Worm (Caenorhabditis elegans) whole organism, young adult: ENCODE measurements around the gene F59A1.12.

ENCODE experiments used
- T07F8.4 ChIP-seq: sonication (generic microtip); optimal IDR thresholded peaks from 2 replicates; lab custom pipeline; 2016; ENCODE audit warnings: mild to moderate bottlenecking, missing genetic modification characterization, moderate library complexity, missing compliant biosample characterization
- ama-1 ChIP-seq, 3 experiments: fragments of 150-350 bp in 1 of 3; sonication (generic microtip) in 2 of 3; optimal IDR thresholded peaks; 2 replicates each; lab custom pipeline; 2014 to 2018; ENCODE audit warnings: missing biosample characterization in 2 of 3, missing genetic modification characterization in 2 of 3, missing genetic modification reagents in 2 of 3
- attf-6 ChIP-seq: fragments of 200-800 bp; sonication (Bioruptor generic); IDR thresholded peaks from 2 replicates; pipeline ENCODE4 v1.3.6; 2022; ENCODE audit warnings: missing genetic modification reagents, missing genetic modification characterization, missing compliant biosample characterization
- let-526 ChIP-seq: fragments of 200-800 bp; sonication (Bioruptor generic); IDR thresholded peaks from 2 replicates; pipeline ENCODE4 v1.3.6; 2022; ENCODE audit warnings: missing genetic modification reagents, missing genetic modification characterization, missing compliant biosample characterization
- nhr-120 ChIP-seq: fragments of 200-800 bp; sonication (Bioruptor generic); IDR thresholded peaks from 2 replicates; pipeline ENCODE4 v1.3.6; 2022; ENCODE audit warnings: missing genetic modification characterization, missing compliant biosample characterization
- nhr-90 ChIP-seq: sonication (generic microtip); optimal IDR thresholded peaks from 2 replicates; lab custom pipeline; 2016; ENCODE audit warnings: missing genotype, mild to moderate bottlenecking, missing genetic modification characterization, missing compliant biosample characterization
- pha-4 ChIP-seq: fragments of 150-350 bp; sonication (generic microtip); optimal IDR thresholded peaks from 2 replicates; lab custom pipeline; 2014; ENCODE audit warnings: missing biosample characterization, missing genetic modification reagents, missing genetic modification characterization
- sdz-38 ChIP-seq: sonication (generic microtip); optimal IDR thresholded peaks from 2 replicates; lab custom pipeline; 2016; ENCODE audit warnings: missing genotype, missing genetic modification characterization, missing compliant biosample characterization
- sea-2 ChIP-seq: fragments of 200-800 bp; sonication (Bioruptor generic); IDR thresholded peaks from 2 replicates; pipeline ENCODE4 v1.3.6; 2022; ENCODE audit warnings: missing genetic modification characterization, missing compliant biosample characterization
- snpc-1.1 ChIP-seq: sonication (generic microtip); optimal IDR thresholded peaks from 2 replicates; lab custom pipeline; 2017; ENCODE audit warnings: missing genetic modification characterization, mild to moderate bottlenecking, missing compliant biosample characterization, antibody characterized with exemption, moderate library complexity, missing genotype, missing genetic modification reagents; ENCODE audit not compliant: insufficient read depth
- snpc-1.3 ChIP-seq: sonication (generic microtip); optimal IDR thresholded peaks from 2 replicates; lab custom pipeline; 2017; ENCODE audit warnings: missing genetic modification characterization, mild to moderate bottlenecking, missing compliant biosample characterization, antibody characterized with exemption, moderate library complexity, missing genotype, missing genetic modification reagents; ENCODE audit not compliant: insufficient read depth
- unc-130 ChIP-seq: sonication (generic microtip); optimal IDR thresholded peaks from 2 replicates; lab custom pipeline; 2016; ENCODE audit warnings: missing genetic modification reagents, missing genetic modification characterization, missing compliant biosample characterization
- unc-62 ChIP-seq: fragments of 150-350 bp; optimal IDR thresholded peaks from 2 replicates; lab custom pipeline; 2014; ENCODE audit warnings: missing biosample characterization, missing genetic modification reagents, missing genetic modification characterization
- zim-3 ChIP-seq: sonication (generic microtip); optimal IDR thresholded peaks from 2 replicates; lab custom pipeline; 2017; ENCODE audit warnings: mild to moderate bottlenecking, missing genetic modification characterization, moderate library complexity, missing compliant biosample characterization

DNA sequence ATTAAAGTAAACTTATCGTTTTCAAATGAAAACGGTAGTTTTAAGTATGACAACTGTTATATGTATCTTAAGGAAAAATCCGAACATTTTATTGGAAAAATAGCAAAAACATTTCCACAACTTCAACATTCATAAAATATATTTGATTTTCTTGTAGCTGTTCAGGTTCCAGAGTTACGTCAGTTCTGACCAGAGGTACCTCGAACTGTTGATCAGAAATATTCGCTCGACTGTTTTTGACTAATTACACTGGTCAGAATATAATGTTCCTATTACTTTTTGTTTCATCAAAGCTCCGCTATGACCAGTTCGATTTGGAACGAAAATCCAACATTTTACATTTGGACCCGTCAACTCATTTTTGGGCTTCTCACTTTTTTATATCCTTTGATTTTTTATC is 39.4 kb upstream of the F59A1.12 start, which contains the start of gene srh-31:
- TF ChIP-seq nhr-120 (GFP tag; lab: Robert Waterston, UW) = no peak
- TF ChIP-seq snpc-1.3 (tag; lab: Kevin White, UChicago) = no peak
- no peak for TF ChIP-seq unc-62 (GFP tag; lab: Kevin White, UChicago)
- TF ChIP-seq attf-6 (GFP tag; lab: Robert Waterston, UW) = no peak
- no peak for TF ChIP-seq sea-2
- no peak for TF ChIP-seq snpc-1.1
- no peak for TF ChIP-seq pha-4 (tag; lab: Kevin White, UChicago)
- TF ChIP-seq ama-1 (optimal IDR thresholded peaks at IDR 0.05; lab: Kevin White, UChicago) = no peak
- no peak for TF ChIP-seq ama-1 (GFP tag; optimal IDR thresholded peaks at IDR 0.05; lab: Kevin White, UChicago)
- no peak for TF ChIP-seq unc-130
- no peak for TF ChIP-seq T07F8.4 (tag; lab: Kevin White, UChicago)
- no peak for TF ChIP-seq let-526 (GFP tag; lab: Robert Waterston, UW)
- no peak for TF ChIP-seq sdz-38 (tag; lab: Kevin White, UChicago)
- no peak for TF ChIP-seq zim-3 (tag; lab: Kevin White, UChicago)
- TF ChIP-seq nhr-90 = no peak
